Worm (Caenorhabditis elegans): ENCODE results near the gene mltn-12.

Gene mltn-12

ce11 chrIV:8986761-8987316 lies 6.0 kb upstream of the mltn-12 start, which contains the start of gene bre-1:
Gene bre-1 (plus strand): TSS chrIV:8987266.
- peak; percentile 24 for TF ChIP-seq sma-9 (GFP tag; optimal IDR thresholded peaks at IDR 0.05)
- TF ChIP-seq sma-9 (tag; optimal IDR thresholded peaks at IDR 0.05): no peak
- TF ChIP-seq crh-2 (tag; optimal IDR thresholded peaks at IDR 0.05): peak; percentile 69
- TF ChIP-seq C34F6.9 (tag; optimal IDR thresholded peaks at IDR 0.05): peak; percentile 34
- TF ChIP-seq ZK546.5 (tag; optimal IDR thresholded peaks at IDR 0.05): no peak
- peak; percentile 30 for TF ChIP-seq fos-1 (tag; optimal IDR thresholded peaks at IDR 0.05)
- no peak for TF ChIP-seq sem-4 (tag; optimal IDR thresholded peaks at IDR 0.05)
- TF ChIP-seq lin-39 (tag; optimal IDR thresholded peaks at IDR 0.05): no peak

DNA sequence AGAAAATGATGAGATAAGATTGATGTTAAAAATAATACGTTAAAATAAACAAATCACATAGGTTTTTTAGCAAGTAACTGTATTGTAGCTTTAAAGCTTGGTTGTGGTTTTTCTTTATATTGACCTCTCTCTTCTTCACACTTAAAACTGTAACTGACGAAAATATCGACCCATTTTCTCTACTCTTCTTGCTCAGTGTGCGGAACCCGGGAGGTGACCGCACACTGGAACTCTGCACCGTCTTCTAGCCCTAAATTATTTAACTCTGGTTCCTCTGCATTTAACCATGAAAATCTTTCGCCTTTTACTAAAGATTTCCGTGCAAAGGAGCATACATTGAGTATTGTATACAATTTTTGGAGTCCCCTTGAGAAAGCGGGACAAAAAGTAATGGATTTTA lies 1.6 kb downstream of the mltn-12 start:
- no peak for TF ChIP-seq mab-5 (tag; optimal IDR thresholded peaks at IDR 0.05)
- no peak for TF ChIP-seq ztf-4 (tag; optimal IDR thresholded peaks at IDR 0.05)
- TF ChIP-seq F13H6.1 (tag; optimal IDR thresholded peaks at IDR 0.05): no peak
- TF ChIP-seq nhr-12 (tag; optimal IDR thresholded peaks at IDR 0.05): no peak
- no peak for TF ChIP-seq nhr-237 (tag; optimal IDR thresholded peaks at IDR 0.05)
- no peak for TF ChIP-seq nhr-23 (tag; optimal IDR thresholded peaks at IDR 0.05)
- no peak for TF ChIP-seq elt-1 (tag; optimal IDR thresholded peaks at IDR 0.05)
- no peak for TF ChIP-seq elt-3 (tag; optimal IDR thresholded peaks at IDR 0.05)
- no peak for TF ChIP-seq Y55F3AM.14 (GFP tag; optimal IDR thresholded peaks at IDR 0.05)
- no peak for TF ChIP-seq R02D3.7 (tag; optimal IDR thresholded peaks at IDR 0.05)
- no peak for TF ChIP-seq mdl-1 (tag; optimal IDR thresholded peaks at IDR 0.05)
- TF ChIP-seq nhr-77 (tag; optimal IDR thresholded peaks at IDR 0.05): no peak
- no peak for TF ChIP-seq dmd-4 (tag; optimal IDR thresholded peaks at IDR 0.05)
- no peak for TF ChIP-seq skn-1 (tag; optimal IDR thresholded peaks at IDR 0.05)
- no peak for TF ChIP-seq sem-4 (tag; optimal IDR thresholded peaks at IDR 0.05)
- TF ChIP-seq ama-1 (optimal IDR thresholded peaks at IDR 0.05): no peak

DNA sequence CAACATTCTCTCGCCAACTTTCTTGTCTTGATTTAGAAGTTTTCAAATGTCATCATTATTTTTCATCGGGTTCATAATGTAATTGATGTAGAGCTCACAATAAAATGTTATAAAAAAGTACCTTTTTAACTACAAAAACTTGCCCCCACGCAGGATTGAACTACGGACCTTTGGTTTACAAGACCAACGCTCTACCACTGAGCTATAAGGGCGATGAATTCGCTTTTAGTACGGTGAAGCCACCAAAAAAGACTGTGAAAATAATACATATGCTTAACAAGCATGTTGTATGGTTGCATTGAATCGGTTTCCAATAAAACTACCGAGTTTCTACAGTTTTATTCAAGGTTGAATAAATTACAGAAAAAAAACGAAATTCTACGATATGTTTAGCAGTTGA lies 7.8 kb downstream of the mltn-12 start:
- TF ChIP-seq sem-4 (tag; optimal IDR thresholded peaks at IDR 0.05): no peak
- no peak for TF ChIP-seq unc-39 (tag; optimal IDR thresholded peaks at IDR 0.05)
- TF ChIP-seq lin-11 (tag; optimal IDR thresholded peaks at IDR 0.05): no peak
- TF ChIP-seq Y55F3AM.14 (GFP tag; optimal IDR thresholded peaks at IDR 0.05): no peak
- no peak for TF ChIP-seq crh-2 (tag; optimal IDR thresholded peaks at IDR 0.05)
- TF ChIP-seq F13H6.1 (tag; optimal IDR thresholded peaks at IDR 0.05): no peak
- no peak for TF ChIP-seq ztf-4 (tag; optimal IDR thresholded peaks at IDR 0.05)
- TF ChIP-seq skn-1 (tag; optimal IDR thresholded peaks at IDR 0.05): no peak

DNA sequence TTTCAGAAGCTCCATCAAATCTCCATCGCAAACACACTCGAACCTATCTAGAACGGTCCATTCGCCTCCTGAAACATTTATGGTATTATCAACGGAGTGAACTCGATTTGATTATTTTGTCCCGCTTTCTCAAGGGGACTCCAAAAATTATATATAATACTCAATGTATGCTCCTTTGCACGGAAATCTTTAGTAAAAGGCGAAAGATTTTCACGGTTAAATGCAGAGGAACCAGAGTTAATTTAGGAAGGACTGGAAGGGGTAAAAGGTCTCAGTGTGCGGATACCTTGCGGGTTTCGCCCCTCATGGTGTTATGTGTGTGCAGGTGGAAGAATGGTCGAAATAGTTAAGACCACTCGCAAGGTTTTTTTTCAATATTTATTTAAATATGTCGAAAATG lies 8.3 kb downstream of the mltn-12 start:
- TF ChIP-seq alr-1 (tag; optimal IDR thresholded peaks at IDR 0.05): no peak
- no peak for TF ChIP-seq sma-3 (GFP tag; optimal IDR thresholded peaks at IDR 0.05)
- peak; percentile 10 for TF ChIP-seq snpc-4 (tag; optimal IDR thresholded peaks at IDR 0.05)
- TF ChIP-seq aly-2 (tag; optimal IDR thresholded peaks at IDR 0.05): no peak

- TF ChIP-seq nhr-237 (tag; optimal IDR thresholded peaks at IDR 0.05): no peak
- TF ChIP-seq gmeb-1 (tag; optimal IDR thresholded peaks at IDR 0.05): no peak
- TF ChIP-seq skn-1 (tag; optimal IDR thresholded peaks at IDR 0.05): no peak
- TF ChIP-seq nhr-12 (tag; optimal IDR thresholded peaks at IDR 0.05): no peak
- no peak for TF ChIP-seq nhr-25 (tag; optimal IDR thresholded peaks at IDR 0.05)
- TF ChIP-seq nhr-23 (tag; optimal IDR thresholded peaks at IDR 0.05): no peak
- no peak for TF ChIP-seq unc-62 (GFP tag; optimal IDR thresholded peaks at IDR 0.05)
- no peak for TF ChIP-seq ceh-16 (tag; optimal IDR thresholded peaks at IDR 0.05)
- TF ChIP-seq fos-1 (tag; optimal IDR thresholded peaks at IDR 0.05): no peak
- no peak for TF ChIP-seq egl-27 (tag; optimal IDR thresholded peaks at IDR 0.05)
- TF ChIP-seq ceh-82 (tag; optimal IDR thresholded peaks at IDR 0.05): no peak
- no peak for TF ChIP-seq lin-13 (GFP tag; optimal IDR thresholded peaks at IDR 0.05)
- no peak for TF ChIP-seq lin-39 (tag; optimal IDR thresholded peaks at IDR 0.05)
- TF ChIP-seq blmp-1 (tag; optimal IDR thresholded peaks at IDR 0.05; ENCODE audit: insufficient read depth): no peak
- TF ChIP-seq nhr-21 (tag; optimal IDR thresholded peaks at IDR 0.05): no peak
These were observed 9.8 kb downstream of the mltn-12 start, which contains the start of gene C53D6.8 for ce11 chrIV:9002636-9003035. Gene C53D6.8 (minus strand): TSS chrIV:9002736.

Measured in whole organism, L2 larva.